Worm (Caenorhabditis elegans) whole organism, late embryonic: Measurements from ENCODE around the gene F28H7.3.
A peak's percentile ranks its signal among the peaks of the same experiment; 100 is the strongest.

Experiments
- C08G9.2 ChIP-seq: sonication (generic microtip); optimal IDR thresholded peaks from 2 replicates; lab custom pipeline; 2016; ENCODE audit warnings: mild to moderate bottlenecking, missing genetic modification characterization, moderate library complexity, missing compliant biosample characterization
- F13H6.1 ChIP-seq: sonication (generic microtip); optimal IDR thresholded peaks from 2 replicates; lab custom pipeline; 2016; ENCODE audit warnings: missing genetic modification characterization, missing compliant biosample characterization
- K02D7.2 ChIP-seq: sonication (generic microtip); optimal IDR thresholded peaks from 2 replicates; lab custom pipeline; 2017; ENCODE audit warnings: mild to moderate bottlenecking, missing genetic modification characterization, missing compliant biosample characterization
- K09A11.1 ChIP-seq: sonication (generic microtip); optimal IDR thresholded peaks from 2 replicates; lab custom pipeline; 2017; ENCODE audit warnings: antibody characterized with exemption, mild to moderate bottlenecking, missing genetic modification characterization, missing compliant biosample characterization; ENCODE audit not compliant: insufficient read depth
- T23F11.4 ChIP-seq: fragments of 200-800 bp; sonication (Bioruptor generic); optimal IDR thresholded peaks from 2 replicates; lab custom pipeline; 2018; ENCODE audit warnings: mild to moderate bottlenecking, missing genetic modification characterization, missing compliant biosample characterization
- ahr-1 ChIP-seq: sonication (generic microtip); optimal IDR thresholded peaks from 2 replicates; lab custom pipeline; 2016; ENCODE audit warnings: missing genetic modification characterization, missing compliant biosample characterization
- ceh-14 ChIP-seq: sonication (generic microtip); optimal IDR thresholded peaks from 2 replicates; lab custom pipeline; 2016; ENCODE audit warnings: missing genotype, missing genetic modification characterization, missing compliant biosample characterization
- ceh-19 ChIP-seq: fragments of 200-800 bp; sonication (Bioruptor generic); optimal IDR thresholded peaks from 2 replicates; lab custom pipeline; 2018; ENCODE audit warnings: mild to moderate bottlenecking, missing genetic modification characterization, missing compliant biosample characterization
- ceh-22 ChIP-seq: sonication (generic microtip); optimal IDR thresholded peaks from 2 replicates; lab custom pipeline; 2017; ENCODE audit warnings: missing biosample characterization, missing genetic modification characterization
- ceh-24 ChIP-seq: sonication (generic microtip); optimal IDR thresholded peaks from 2 replicates; lab custom pipeline; 2016; ENCODE audit warnings: mild to moderate bottlenecking, missing genetic modification characterization, missing compliant biosample characterization
- ceh-34 ChIP-seq: sonication (generic microtip); optimal IDR thresholded peaks from 2 replicates; lab custom pipeline; 2016; ENCODE audit warnings: mild to moderate bottlenecking, missing genetic modification characterization, missing compliant biosample characterization
- ceh-45 ChIP-seq: fragments of 200-800 bp; sonication (Bioruptor generic); IDR thresholded peaks from 2 replicates; pipeline ENCODE4 v1.3.6; 2022; ENCODE audit warnings: missing genetic modification reagents, missing genetic modification characterization, missing compliant biosample characterization
- dve-1 ChIP-seq: sonication (generic microtip); optimal IDR thresholded peaks from 2 replicates; lab custom pipeline; 2017; ENCODE audit warnings: antibody characterized with exemption, mild to moderate bottlenecking, missing genetic modification characterization, missing compliant biosample characterization
- elt-4 ChIP-seq: sonication (generic microtip); optimal IDR thresholded peaks from 2 replicates; lab custom pipeline; 2016; ENCODE audit warnings: missing genetic modification characterization, missing compliant biosample characterization
- eyg-1 ChIP-seq: sonication (generic microtip); optimal IDR thresholded peaks from 2 replicates; lab custom pipeline; 2016; ENCODE audit warnings: missing genotype, missing genetic modification characterization, missing compliant biosample characterization
- fkh-6 ChIP-seq: sonication (generic microtip); optimal IDR thresholded peaks from 2 replicates; lab custom pipeline; 2016; ENCODE audit warnings: missing genetic modification characterization, missing compliant biosample characterization
- hlh-30 ChIP-seq: sonication (generic microtip); optimal IDR thresholded peaks from 2 replicates; lab custom pipeline; 2017; ENCODE audit warnings: antibody characterized with exemption, missing genetic modification characterization, missing compliant biosample characterization; ENCODE audit not compliant: insufficient read depth
- lin-11 ChIP-seq: fragments of 200-800 bp; sonication (Bioruptor generic); optimal IDR thresholded peaks from 2 replicates; lab custom pipeline; 2018; ENCODE audit warnings: mild to moderate bottlenecking, missing genetic modification characterization, missing compliant biosample characterization
- madf-2 ChIP-seq: sonication (generic microtip); optimal IDR thresholded peaks from 2 replicates; lab custom pipeline; 2017; ENCODE audit warnings: missing genetic modification characterization, missing compliant biosample characterization
- mec-3 ChIP-seq: sonication (generic microtip); optimal IDR thresholded peaks from 2 replicates; lab custom pipeline; 2016; ENCODE audit warnings: borderline replicate concordance, missing genetic modification characterization, missing compliant biosample characterization
- nfya-1 ChIP-seq: sonication (generic microtip); optimal IDR thresholded peaks from 2 replicates; lab custom pipeline; 2017; ENCODE audit warnings: missing genetic modification characterization, mild to moderate bottlenecking, missing compliant biosample characterization, antibody characterized with exemption, moderate library complexity
- pag-3 ChIP-seq: sonication (generic microtip); optimal IDR thresholded peaks from 2 replicates; lab custom pipeline; 2016; ENCODE audit warnings: missing compliant biosample characterization, missing genetic modification characterization, borderline replicate concordance
- pha-2 ChIP-seq: sonication (generic microtip); optimal IDR thresholded peaks from 2 replicates; lab custom pipeline; 2017; ENCODE audit warnings: mild to moderate bottlenecking, missing genetic modification characterization, missing compliant biosample characterization
- pha-4 ChIP-seq: fragments of 150-350 bp; optimal IDR thresholded peaks from 2 replicates; lab custom pipeline; 2018; ENCODE audit warnings: missing biosample characterization, missing genetic modification reagents, missing genetic modification characterization
- pros-1 ChIP-seq: fragments of 150-350 bp; optimal IDR thresholded peaks from 2 replicates; lab custom pipeline; 2014; ENCODE audit warnings: missing biosample characterization, missing genetic modification reagents, missing genetic modification characterization
- ref-2 ChIP-seq: sonication (generic microtip); optimal IDR thresholded peaks from 2 replicates; lab custom pipeline; 2016; ENCODE audit warnings: missing genetic modification characterization, missing compliant biosample characterization
- sdc-2 ChIP-seq: sonication (generic microtip); optimal IDR thresholded peaks from 2 replicates; lab custom pipeline; 2016; ENCODE audit warnings: missing genotype, missing genetic modification characterization, missing compliant biosample characterization
- syd-9 ChIP-seq: sonication (generic microtip); optimal IDR thresholded peaks from 2 replicates; lab custom pipeline; 2016; ENCODE audit warnings: mild to moderate bottlenecking, missing genetic modification characterization, moderate library complexity, missing compliant biosample characterization
- unc-3 ChIP-seq, 2 experiments: fragments of 200-800 bp in 1 of 2; sonication (Bioruptor generic) in 1 of 2; sonication (generic microtip) in 1 of 2; conservative IDR thresholded peaks in 1 of 2; optimal IDR thresholded peaks in 1 of 2; 2 replicates each; pipeline versions ENCODE4 v1.3.6 to Lab custom; 2016 to 2022; ENCODE audit warnings: missing compliant biosample characterization in 2 of 2, missing genetic modification characterization in 2 of 2, missing genetic modification reagents in 1 of 2
- unc-42 ChIP-seq: sonication (generic microtip); optimal IDR thresholded peaks from 2 replicates; lab custom pipeline; 2016; ENCODE audit warnings: missing genotype, missing genetic modification characterization, missing compliant biosample characterization
- zip-5 ChIP-seq: sonication (generic microtip); optimal IDR thresholded peaks from 2 replicates; lab custom pipeline; 2016; ENCODE audit warnings: missing genetic modification characterization, missing compliant biosample characterization
- ztf-16 ChIP-seq: sonication (generic microtip); optimal IDR thresholded peaks from 2 replicates; lab custom pipeline; 2017; ENCODE audit warnings: missing genetic modification characterization, missing compliant biosample characterization

Gene F28H7.3

DNA sequence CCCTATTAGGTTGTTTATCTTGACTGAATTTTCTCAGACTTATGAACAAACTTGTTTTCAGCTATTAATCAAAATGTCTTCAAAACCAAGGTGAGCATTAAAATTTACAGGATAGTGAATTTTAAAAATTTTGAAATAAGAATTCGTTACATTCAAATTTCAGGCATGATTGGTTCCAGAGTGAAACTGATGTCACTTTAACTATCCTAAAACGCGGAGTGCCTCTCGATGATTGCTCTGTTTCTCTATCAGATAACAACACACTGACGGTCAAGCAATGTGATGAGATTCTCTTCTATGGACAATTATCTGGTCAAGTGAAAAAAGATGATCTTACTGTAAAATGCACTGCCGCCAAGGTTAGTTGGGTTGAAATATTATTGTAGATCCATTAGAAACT is 20.8 kb upstream of the F28H7.3 start, which contains the start of gene D1054.3:
TSS of gene D1054.3 (plus strand) at position 62 of the 400 bp plus-strand sequence.
- no peak for TF ChIP-seq zip-5
- TF ChIP-seq ceh-45 (GFP tag; lab: Robert Waterston, UW) = no peak

DNA sequence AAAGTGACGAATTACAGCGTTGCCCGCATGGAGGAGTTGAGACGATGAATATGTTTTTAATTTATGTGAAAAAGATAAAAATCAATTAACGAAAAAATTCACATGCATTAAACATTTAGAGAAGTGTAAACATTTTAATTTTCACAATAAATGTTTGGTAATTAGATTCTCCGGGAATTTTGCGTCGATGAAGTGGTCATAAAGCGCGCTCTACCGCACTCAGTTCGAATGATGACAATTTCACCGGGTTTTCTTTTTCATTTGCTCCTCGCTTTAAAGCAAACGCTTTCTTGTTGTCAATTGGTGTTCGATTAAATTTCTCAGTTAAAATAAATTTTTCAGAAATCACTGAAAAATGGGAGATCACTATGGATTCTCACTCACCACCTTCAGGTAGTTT is 19.4 kb upstream of the F28H7.3 start, which contains the start of the genes D1054.1 and pas-2:
TSS of gene D1054.1 (minus strand) at position 192 of the 400 bp plus-strand sequence.
TSS of gene pas-2 (plus strand) at position 343 of the 400 bp plus-strand sequence.
- TF ChIP-seq pag-3 = no peak
- peak; percentile 90 for TF ChIP-seq unc-42 (tag; lab: Kevin White, UChicago)
- TF ChIP-seq, all 69 proteins: peak for 1

DNA sequence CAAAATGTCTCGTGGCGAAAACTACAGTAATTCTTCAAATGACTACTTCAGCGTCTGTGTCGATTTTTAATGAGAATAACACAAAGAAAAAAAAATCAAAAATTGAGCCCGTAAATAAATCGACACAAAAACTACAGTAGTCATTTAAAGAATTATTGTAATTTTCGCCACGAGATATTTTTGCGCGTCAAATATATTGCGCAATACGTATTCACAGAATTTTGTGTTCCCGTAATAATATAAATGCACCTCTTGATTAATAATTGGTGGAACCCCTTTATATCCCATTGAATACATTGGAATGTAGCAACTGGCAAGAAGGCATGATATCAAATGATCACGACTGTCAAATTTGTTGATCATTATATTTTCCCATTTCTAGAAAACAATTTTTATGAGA is 18.3 kb upstream of the F28H7.3 start:
- TF ChIP-seq ceh-34 (tag; lab: Kevin White, UChicago) (no peak), K02D7.2 (tag; lab: Kevin White, UChicago) (no peak), hlh-30 (tag; lab: Kevin White, UChicago) (no peak), mec-3 (tag; lab: Kevin White, UChicago) (no peak), eyg-1 (tag; lab: Kevin White, UChicago) (no peak), pha-4 (no peak)

DNA sequence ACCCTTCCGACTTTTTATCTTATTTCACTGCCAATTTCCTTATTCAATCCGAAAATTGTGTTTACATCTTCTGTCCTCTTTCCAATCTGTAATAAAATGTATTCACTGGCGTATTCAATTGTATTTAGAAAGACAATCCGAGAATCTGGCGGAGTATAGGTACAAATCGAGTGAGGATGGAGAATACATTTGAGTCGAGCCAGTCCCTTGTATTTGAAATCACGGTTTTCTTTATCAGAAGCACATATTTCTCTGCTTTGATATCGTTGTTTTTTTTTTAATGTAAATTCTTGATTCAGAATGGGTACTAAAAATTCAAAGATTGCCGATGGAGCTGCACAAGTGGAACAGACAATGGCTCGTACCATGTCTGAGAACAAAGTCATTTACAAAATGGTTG is 13.5 kb upstream of the F28H7.3 start, which contains the start of gene ocr-1:
TSS of gene ocr-1 (plus strand) at position 301 of the 400 bp plus-strand sequence.
- no peak for TF ChIP-seq ceh-34 (tag; lab: Kevin White, UChicago)
- no peak for TF ChIP-seq elt-4 (tag; lab: Kevin White, UChicago)
- TF ChIP-seq madf-2 (tag; lab: Kevin White, UChicago) = no peak
- no peak for TF ChIP-seq ahr-1 (tag; lab: Kevin White, UChicago)
- TF ChIP-seq ceh-19 (GFP tag; lab: Kevin White, UChicago) = no peak

DNA sequence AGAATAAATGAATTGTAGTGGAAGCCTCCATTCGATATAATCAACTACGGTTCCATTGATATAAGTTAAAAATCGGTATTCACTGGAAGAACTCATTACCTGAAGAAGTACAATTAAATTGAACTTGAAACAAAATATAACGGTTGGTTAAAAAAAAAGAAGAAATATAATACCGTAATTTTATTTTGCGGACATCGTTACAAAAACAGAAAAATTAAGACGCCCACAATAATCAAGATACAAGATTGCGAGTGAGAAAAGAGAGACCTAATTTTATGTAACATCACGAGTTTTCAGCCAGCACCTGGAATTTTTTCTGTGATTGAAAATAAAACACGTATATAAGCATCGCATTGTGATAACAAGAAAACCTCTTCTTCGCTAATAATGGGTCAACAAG is 12.1 kb upstream of the F28H7.3 start, which contains the start of gene sre-6:
TSS of gene sre-6 (minus strand) at position 101 of the 400 bp plus-strand sequence.
- TF ChIP-seq sdc-2 (tag; lab: Kevin White, UChicago) (no peak), ceh-19 (GFP tag; lab: Kevin White, UChicago) (no peak), unc-3 (GFP tag; conservative IDR thresholded peaks at IDR 0.05; lab: Robert Waterston, UW) (no peak), unc-3 (tag; optimal IDR thresholded peaks at IDR 0.05; lab: Kevin White, UChicago) (no peak), unc-42 (tag; lab: Kevin White, UChicago) (no peak), ceh-22 (tag; lab: Kevin White, UChicago) (no peak), K02D7.2 (tag; lab: Kevin White, UChicago) (no peak)

DNA sequence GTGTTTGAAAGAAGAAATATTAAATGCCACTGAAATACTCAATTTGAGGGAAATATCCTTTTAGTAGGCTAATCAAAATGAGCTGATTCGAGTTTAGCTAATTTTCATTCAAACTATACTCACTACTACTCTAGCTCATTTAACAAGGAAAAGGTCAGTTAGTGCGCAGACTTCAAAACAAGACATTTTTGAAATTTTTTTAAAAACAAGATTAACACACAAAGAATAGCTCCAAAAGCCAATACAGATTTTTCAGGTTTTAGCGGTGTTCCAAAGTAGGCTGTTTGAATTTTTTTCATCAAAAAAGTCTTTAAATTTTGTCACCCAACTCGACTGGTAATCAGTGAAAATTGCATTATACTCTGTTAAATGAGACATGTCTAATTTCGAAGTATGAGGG is 10.3 kb upstream of the F28H7.3 start:
- no peak for TF ChIP-seq syd-9 (tag; lab: Kevin White, UChicago)
- TF ChIP-seq nfya-1 = no peak
- TF ChIP-seq pha-2 (tag; lab: Kevin White, UChicago) = no peak
- no peak for TF ChIP-seq ztf-16 (tag; lab: Kevin White, UChicago)
- no peak for TF ChIP-seq ceh-24 (tag; lab: Kevin White, UChicago)
- TF ChIP-seq ceh-14 (tag; lab: Kevin White, UChicago) = no peak

DNA sequence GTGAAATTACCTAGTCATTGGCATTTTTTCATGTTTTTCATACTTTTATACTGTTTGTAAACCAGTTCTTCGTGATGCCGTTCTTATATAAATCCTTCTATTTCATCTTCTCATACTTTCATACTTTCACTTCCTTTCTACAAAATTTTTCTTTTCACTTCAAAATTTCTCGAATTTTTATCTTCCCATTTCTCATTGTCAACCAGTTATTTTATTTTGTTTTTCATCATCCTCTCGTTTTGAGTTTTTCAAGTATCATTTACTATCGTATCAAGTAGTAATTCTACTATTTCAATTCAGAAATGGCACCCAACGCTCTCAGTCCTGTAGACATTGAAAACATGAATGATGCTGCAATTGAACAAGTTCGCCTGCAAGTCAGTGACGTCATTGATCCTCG is 8.1 kb upstream of the F28H7.3 start, which contains the start of gene F28H7.8:
TSS of gene F28H7.8 (plus strand) at position 301 of the 400 bp plus-strand sequence.
- no peak for TF ChIP-seq K09A11.1 (tag; lab: Kevin White, UChicago)
- no peak for TF ChIP-seq lin-11 (tag; lab: Kevin White, UChicago)
- TF ChIP-seq madf-2 (tag; lab: Kevin White, UChicago) = no peak
- no peak for TF ChIP-seq pag-3
- TF ChIP-seq F13H6.1 (tag; lab: Kevin White, UChicago) = no peak
- TF ChIP-seq dve-1 (tag; lab: Kevin White, UChicago) = no peak
- TF ChIP-seq ceh-24 (tag; lab: Kevin White, UChicago) = no peak
- TF ChIP-seq ceh-19 (GFP tag; lab: Kevin White, UChicago) = no peak
- no peak for TF ChIP-seq pros-1
- no peak for TF ChIP-seq fkh-6 (tag; lab: Kevin White, UChicago)
- TF ChIP-seq ref-2 (tag; lab: Kevin White, UChicago) = no peak
- no peak for TF ChIP-seq C08G9.2 (tag; lab: Kevin White, UChicago)
- no peak for TF ChIP-seq T23F11.4
- TF ChIP-seq, all 69 proteins: peak for 0
